Worm (Caenorhabditis elegans): ENCODE data around the gene tsp-9.
A peak's percentile ranks its signal among the peaks of the same experiment; 100 is the strongest.

- TF ChIP-seq dmd-8 (GFP tag; IDR thresholded peaks at IDR 0.05): no peak
- no peak for TF ChIP-seq hlh-30 (tag; optimal IDR thresholded peaks at IDR 0.05; ENCODE audit: insufficient read depth)
- no peak for TF ChIP-seq mep-1 (tag; optimal IDR thresholded peaks at IDR 0.05)
- no peak for TF ChIP-seq pha-4 (GFP tag; IDR thresholded peaks at IDR 0.05)
- no peak for TF ChIP-seq pha-4 (tag; optimal IDR thresholded peaks at IDR 0.05)
- TF ChIP-seq aly-2 (tag; optimal IDR thresholded peaks at IDR 0.05): no peak
- no peak for TF ChIP-seq cey-2 (tag; optimal IDR thresholded peaks at IDR 0.05; ENCODE audit: borderline replicate concordance, insufficient read depth)
- no peak for TF ChIP-seq arid-1 (GFP tag; conservative IDR thresholded peaks at IDR 0.05)
- TF ChIP-seq daf-12 (tag; optimal IDR thresholded peaks at IDR 0.05): no peak
- peak in 1 of 2 experiments; percentile 80 for TF ChIP-seq unc-62 (GFP tag; optimal IDR thresholded peaks at IDR 0.05 in 1 of 2)
- TF ChIP-seq unc-62 (tag; optimal IDR thresholded peaks at IDR 0.05): no peak
- no peak for TF ChIP-seq F26F4.8 (GFP tag; conservative IDR thresholded peaks at IDR 0.05)
- TF ChIP-seq ama-1 (optimal IDR thresholded peaks at IDR 0.05): no peak
- no peak for TF ChIP-seq nhr-41 (GFP tag; IDR thresholded peaks at IDR 0.05)
- TF ChIP-seq ztf-11 (tag; optimal IDR thresholded peaks at IDR 0.05): no peak
Observed at ce11 chrX:1292894-1293293, 47.1 kb downstream of the tsp-9 start.

All from whole organism, L4 larva.